Fruit fly (Drosophila melanogaster) whole organism, prepupa: ENCODE results near the gene BckdhA.
A peak's percentile ranks its signal among the peaks of the same experiment; 100 is the strongest.

Experiments
- Blimp-1 ChIP-seq: fragments of 200-800 bp; sonication (Bioruptor generic); optimal IDR thresholded peaks from 3 replicates; lab custom pipeline; 2017; ENCODE audit warnings: missing biosample characterization, missing genetic modification characterization, mild to moderate bottlenecking, moderate library complexity, missing genetic modification reagents
- CG10631 ChIP-seq: fragments of 200-800 bp; sonication (Bioruptor generic); optimal IDR thresholded peaks from 2 replicates; lab custom pipeline; 2016; ENCODE audit warnings: missing biosample characterization, missing genetic modification characterization
- CG11902 ChIP-seq: fragments of 200-800 bp; sonication (Bioruptor generic); optimal IDR thresholded peaks from 3 replicates; lab custom pipeline; 2016; ENCODE audit warnings: missing biosample characterization, missing genetic modification characterization
- CG31627 ChIP-seq: fragments of 200-800 bp; sonication (Bioruptor generic); optimal IDR thresholded peaks from 3 replicates; lab custom pipeline; 2016; ENCODE audit warnings: missing biosample characterization, missing genetic modification characterization
- CG32006 ChIP-seq: fragments of 200-800 bp; sonication (Bioruptor generic); optimal IDR thresholded peaks from 3 replicates; lab custom pipeline; 2017; ENCODE audit warnings: missing biosample characterization, mild to moderate bottlenecking, missing genetic modification characterization
- CG3919 ChIP-seq: fragments of 200-800 bp; sonication (Bioruptor generic); optimal IDR thresholded peaks from 3 replicates; lab custom pipeline; 2016; ENCODE audit warnings: missing biosample characterization, missing genetic modification characterization
- CG4318 ChIP-seq: fragments of 200-800 bp; sonication (Bioruptor generic); optimal IDR thresholded peaks from 3 replicates; lab custom pipeline; 2017; ENCODE audit warnings: missing biosample characterization, mild to moderate bottlenecking, missing genetic modification characterization
- CG6276 ChIP-seq: fragments of 200-800 bp; sonication (Bioruptor generic); optimal IDR thresholded peaks from 2 replicates; lab custom pipeline; 2017; ENCODE audit warnings: missing biosample characterization, mild to moderate bottlenecking, missing genetic modification characterization
- CG6792 ChIP-seq: fragments of 200-800 bp; sonication (Bioruptor generic); optimal IDR thresholded peaks from 3 replicates; lab custom pipeline; 2016; ENCODE audit warnings: missing biosample characterization, missing genetic modification characterization
- CG6808 ChIP-seq: fragments of 200-800 bp; sonication (Bioruptor generic); optimal IDR thresholded peaks from 3 replicates; lab custom pipeline; 2017; ENCODE audit warnings: missing biosample characterization, missing genetic modification characterization, mild to moderate bottlenecking, moderate library complexity, missing genetic modification reagents
- CG6854 ChIP-seq: fragments of 200-800 bp; sonication (Bioruptor generic); optimal IDR thresholded peaks from 2 replicates; lab custom pipeline; 2017; ENCODE audit warnings: missing biosample characterization, mild to moderate bottlenecking, missing genetic modification characterization
- CG7368 ChIP-seq: fragments of 200-800 bp; sonication (Bioruptor generic); optimal IDR thresholded peaks from 3 replicates; lab custom pipeline; 2016; ENCODE audit warnings: missing biosample characterization, missing genetic modification characterization
- CG8119 ChIP-seq: fragments of 200-800 bp; sonication (Bioruptor generic); IDR thresholded peaks from 3 replicates; pipeline ENCODE4 v1.3.6; 2022; ENCODE audit warnings: missing biosample characterization, missing genetic modification characterization
- CG8632 ChIP-seq: fragments of 200-800 bp; sonication (Bioruptor generic); optimal IDR thresholded peaks from 3 replicates; lab custom pipeline; 2016; ENCODE audit warnings: missing biosample characterization, missing genetic modification characterization
- Eip75B ChIP-seq: fragments of 200-800 bp; sonication (Bioruptor generic); optimal IDR thresholded peaks from 3 replicates; lab custom pipeline; 2016; ENCODE audit warnings: missing biosample characterization, missing genetic modification characterization
- Eip93F ChIP-seq: fragments of 200-800 bp; sonication (Bioruptor generic); optimal IDR thresholded peaks from 2 replicates; lab custom pipeline; 2016; ENCODE audit warnings: missing biosample characterization, mild to moderate bottlenecking, missing genetic modification characterization
- Ets21C ChIP-seq: fragments of 200-800 bp; sonication (Bioruptor generic); optimal IDR thresholded peaks from 3 replicates; lab custom pipeline; 2016; ENCODE audit warnings: missing biosample characterization, missing genetic modification characterization
- Ets96B ChIP-seq: fragments of 200-800 bp; optimal IDR thresholded peaks from 2 replicates; lab custom pipeline; 2019; ENCODE audit warnings: missing biosample characterization, mild to moderate bottlenecking, missing genetic modification characterization, moderate library complexity
- Gug ChIP-seq: fragments of 200-800 bp; sonication (Bioruptor generic); IDR thresholded peaks from 2 replicates; pipeline ENCODE4 v1.3.6; 2022; ENCODE audit warnings: missing biosample characterization, missing genetic modification characterization
- Hr39 ChIP-seq: fragments of 200-800 bp; sonication (Bioruptor generic); optimal IDR thresholded peaks from 2 replicates; lab custom pipeline; 2016; ENCODE audit warnings: missing biosample characterization, missing genetic modification characterization
- Hr4 ChIP-seq: fragments of 200-800 bp; sonication (Bioruptor generic); optimal IDR thresholded peaks from 3 replicates; lab custom pipeline; 2016; ENCODE audit warnings: missing biosample characterization, missing genetic modification characterization
- Lpt ChIP-seq: fragments of 200-800 bp; sonication (Bioruptor generic); optimal IDR thresholded peaks from 3 replicates; lab custom pipeline; 2016; ENCODE audit warnings: missing biosample characterization, missing genetic modification characterization
- Met ChIP-seq: fragments of 200-800 bp; sonication (Bioruptor generic); optimal IDR thresholded peaks from 3 replicates; lab custom pipeline; 2016; ENCODE audit warnings: missing biosample characterization, missing genetic modification characterization
- OdsH ChIP-seq: fragments of 200-800 bp; sonication (Bioruptor generic); optimal IDR thresholded peaks from 3 replicates; lab custom pipeline; 2016; ENCODE audit warnings: missing biosample characterization, missing genetic modification characterization
- Sox102F ChIP-seq: fragments of 200-800 bp; sonication (Bioruptor generic); optimal IDR thresholded peaks from 2 replicates; lab custom pipeline; 2016; ENCODE audit warnings: missing biosample characterization, mild to moderate bottlenecking, missing genetic modification characterization
- Sox14 ChIP-seq: fragments of 200-800 bp; sonication (Bioruptor generic); optimal IDR thresholded peaks from 3 replicates; lab custom pipeline; 2016; ENCODE audit warnings: missing biosample characterization, missing genetic modification characterization
- Sox15 ChIP-seq: fragments of 200-800 bp; sonication (Bioruptor generic); optimal IDR thresholded peaks from 3 replicates; lab custom pipeline; 2016; ENCODE audit warnings: missing biosample characterization, missing genetic modification characterization
- achi ChIP-seq: fragments of 200-800 bp; sonication (Bioruptor generic); optimal IDR thresholded peaks from 3 replicates; lab custom pipeline; 2016; ENCODE audit warnings: missing biosample characterization, missing genetic modification characterization
- acj6 ChIP-seq: fragments of 200-800 bp; sonication (Bioruptor generic); optimal IDR thresholded peaks from 3 replicates; lab custom pipeline; 2016; ENCODE audit warnings: missing biosample characterization, missing genetic modification characterization
- cyc ChIP-seq: fragments of 200-800 bp; sonication (Bioruptor generic); optimal IDR thresholded peaks from 3 replicates; lab custom pipeline; 2016; ENCODE audit warnings: missing biosample characterization, missing genetic modification characterization
- dac ChIP-seq: fragments of 200-800 bp; sonication (Bioruptor generic); optimal IDR thresholded peaks from 2 replicates; lab custom pipeline; 2017; ENCODE audit warnings: missing biosample characterization, mild to moderate bottlenecking, missing genetic modification characterization
- dsx ChIP-seq: fragments of 200-800 bp; optimal IDR thresholded peaks from 3 replicates; lab custom pipeline; 2019; ENCODE audit warnings: missing biosample characterization, mild to moderate bottlenecking, missing genetic modification characterization, moderate library complexity; ENCODE audit not compliant: poor library complexity, severe bottlenecking
- eg ChIP-seq: fragments of 200-800 bp; sonication (Bioruptor generic); IDR thresholded peaks from 3 replicates; pipeline ENCODE4 v1.3.6; 2022; ENCODE audit warnings: missing biosample characterization, missing genetic modification characterization
- esn ChIP-seq: fragments of 200-800 bp; sonication (Bioruptor generic); optimal IDR thresholded peaks from 2 replicates; lab custom pipeline; 2016; ENCODE audit warnings: missing biosample characterization, mild to moderate bottlenecking, missing genetic modification characterization, moderate library complexity
- fd59A ChIP-seq: fragments of 200-800 bp; sonication (Bioruptor generic); optimal IDR thresholded peaks from 2 replicates; lab custom pipeline; 2017; ENCODE audit warnings: missing biosample characterization, mild to moderate bottlenecking, missing genetic modification characterization, missing genetic modification reagents
- fkh ChIP-seq: fragments of 200-800 bp; sonication (Bioruptor generic); optimal IDR thresholded peaks from 3 replicates; lab custom pipeline; 2017; ENCODE audit warnings: missing biosample characterization, mild to moderate bottlenecking, missing genetic modification characterization, moderate library complexity
- lz ChIP-seq: fragments of 200-800 bp; sonication (Bioruptor generic); optimal IDR thresholded peaks from 3 replicates; lab custom pipeline; 2016; ENCODE audit warnings: missing biosample characterization, missing genetic modification characterization
- net ChIP-seq: fragments of 200-800 bp; sonication (Bioruptor generic); optimal IDR thresholded peaks from 3 replicates; lab custom pipeline; 2016; ENCODE audit warnings: missing biosample characterization, missing genetic modification characterization
- pdm3 ChIP-seq: fragments of 200-800 bp; sonication (Bioruptor generic); optimal IDR thresholded peaks from 3 replicates; lab custom pipeline; 2016; ENCODE audit warnings: missing biosample characterization, missing genetic modification characterization
- spab ChIP-seq: fragments of 200-800 bp; sonication (Bioruptor generic); optimal IDR thresholded peaks from 2 replicates; lab custom pipeline; 2017; ENCODE audit warnings: missing biosample characterization, mild to moderate bottlenecking, missing genetic modification characterization, missing genetic modification reagents
- ss ChIP-seq, 2 experiments: fragments of 200-800 bp; sonication (Bioruptor generic); optimal IDR thresholded peaks; 2 replicates in 1 of 2; 3 replicates in 1 of 2; lab custom pipeline; 2017 to 2018; ENCODE audit warnings: mild to moderate bottlenecking in 2 of 2, missing biosample characterization in 2 of 2, missing genetic modification characterization in 2 of 2, moderate library complexity in 1 of 2
- topi ChIP-seq: fragments of 200-800 bp; sonication (Bioruptor generic); optimal IDR thresholded peaks from 3 replicates; lab custom pipeline; 2016; ENCODE audit warnings: missing biosample characterization, missing genetic modification characterization
- vri ChIP-seq: fragments of 200-800 bp; sonication (Bioruptor generic); optimal IDR thresholded peaks from 3 replicates; lab custom pipeline; 2016; ENCODE audit warnings: missing biosample characterization, mild to moderate bottlenecking, missing genetic modification characterization

Gene BckdhA

dm6 chr3R:9590952-9591532 lies 35.5 kb downstream of the BckdhA start, which contains the start of the genes bocks and CG8312:
TSS of gene bocks (minus strand) at chr3R:9591002.
TSS of gene CG8312 (plus strand) at chr3R:9591309.
- TF ChIP-seq CG4318 (GFP tag; lab: Kevin White, UChicago) (no peak), cyc (GFP tag; lab: Kevin White, UChicago) (peak; percentile 12), pdm3 (GFP tag; lab: Kevin White, UChicago) (peak; percentile 35), vri (GFP tag; lab: Kevin White, UChicago) (peak; percentile 34), Ets96B (tag; lab: Kevin White, UChicago) (no peak), esn (GFP tag; lab: Kevin White, UChicago) (peak; percentile 37), Sox14 (peak; percentile 53), CG10631 (GFP tag; lab: Kevin White, UChicago) (peak; percentile 24), Hr39 (peak; percentile 17), CG6276 (GFP tag; lab: Kevin White, UChicago) (no peak), CG31627 (GFP tag; lab: Kevin White, UChicago) (peak; percentile 52), CG6792 (peak; percentile 16), topi (GFP tag; lab: Kevin White, UChicago) (peak; percentile 44), CG3919 (GFP tag; lab: Kevin White, UChicago) (peak; percentile 27), CG6854 (GFP tag; lab: Kevin White, UChicago) (peak; percentile 50), fkh (GFP tag; lab: Kevin White, UChicago) (peak; percentile 66), lz (GFP tag; lab: Kevin White, UChicago) (peak; percentile 30), net (peak; percentile 10), ss (GFP tag; optimal IDR thresholded peaks at IDR 0.05; lab: Kevin White, UChicago) (peak in 1 of 2 experiments; percentile 14), Blimp-1 (GFP tag; lab: Kevin White, UChicago) (no peak), CG8632 (GFP tag; lab: Kevin White, UChicago) (no peak), dac (no peak), dsx (peak; percentile 96)

- TF ChIP-seq fkh (GFP tag; lab: Kevin White, UChicago) (peak; percentile 17), CG8119 (no peak), Blimp-1 (GFP tag; lab: Kevin White, UChicago) (peak; percentile 11), CG6808 (GFP tag; lab: Kevin White, UChicago) (no peak)
Observed at dm6 chr3R:9591769-9592388, 36.3 kb downstream of the BckdhA start.

dm6 chr3R:9593408-9594250 lies 38.0 kb downstream of the BckdhA start:
- TF ChIP-seq esn (GFP tag; lab: Kevin White, UChicago) (peak; percentile 9), acj6 (GFP tag; lab: Kevin White, UChicago) (peak; percentile 45), Met (GFP tag; lab: Kevin White, UChicago) (no peak), CG6276 (GFP tag; lab: Kevin White, UChicago) (peak; percentile 45), Ets21C (GFP tag; lab: Kevin White, UChicago) (no peak), fd59A (GFP tag; lab: Kevin White, UChicago) (peak; percentile 65), Hr4 (GFP tag; lab: Kevin White, UChicago) (peak; percentile 76), Eip93F (GFP tag; lab: Kevin White, UChicago) (no peak), CG32006 (peak; percentile 79), Eip75B (GFP tag; lab: Kevin White, UChicago) (peak; percentile 68), CG4318 (GFP tag; lab: Kevin White, UChicago) (no peak), Hr39 (no peak), CG7368 (peak; percentile 57), CG3919 (GFP tag; lab: Kevin White, UChicago) (peak; percentile 78), OdsH (peak; percentile 72), topi (GFP tag; lab: Kevin White, UChicago) (peak; percentile 4), Lpt (GFP tag; lab: Kevin White, UChicago) (peak; percentile 60), CG11902 (GFP tag; lab: Kevin White, UChicago) (no peak), cyc (GFP tag; lab: Kevin White, UChicago) (no peak), Gug (GFP tag; lab: Robert Waterston, UW) (peak; percentile 70), spab (peak; percentile 66), eg (GFP tag; lab: Robert Waterston, UW) (peak; percentile 88), Sox102F (GFP tag; lab: Kevin White, UChicago) (no peak), Sox15 (GFP tag; lab: Kevin White, UChicago) (no peak), CG8632 (GFP tag; lab: Kevin White, UChicago) (peak; percentile 51), CG31627 (GFP tag; lab: Kevin White, UChicago) (no peak), achi (GFP tag; lab: Kevin White, UChicago) (peak; percentile 69)
